Fruit fly (Drosophila melanogaster): Measurements from ENCODE around the gene CG32240.

CG32240 gene

DNA sequence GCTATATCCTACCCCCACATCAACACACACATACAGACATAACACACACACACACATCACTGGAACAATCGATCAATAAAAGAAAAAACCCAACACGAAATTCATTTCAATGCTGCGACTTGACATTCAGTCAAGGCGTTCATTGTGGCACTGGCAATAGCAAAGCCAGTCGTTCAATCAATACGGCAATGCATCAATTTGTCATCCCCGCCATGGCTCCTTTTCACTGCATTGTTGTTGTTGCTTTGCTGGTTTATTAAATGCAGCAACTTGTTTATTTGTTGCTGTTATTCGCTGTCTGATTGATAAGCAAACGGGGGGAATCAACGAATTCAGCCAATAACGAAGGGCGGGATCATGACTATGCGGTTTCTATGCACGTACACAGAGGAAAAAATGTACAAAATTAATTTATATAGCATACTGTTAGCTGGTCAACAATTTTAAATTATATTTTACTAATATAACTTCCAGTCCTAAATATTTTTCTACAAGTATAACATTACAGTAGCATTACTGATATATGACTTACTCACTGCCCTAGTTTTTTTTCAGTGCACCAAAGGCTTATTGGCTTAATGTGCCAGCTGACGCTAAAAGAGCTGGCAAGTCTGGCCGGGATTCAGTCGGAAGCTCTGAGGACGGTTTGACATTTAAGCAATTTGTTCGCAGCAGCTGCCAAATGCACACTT, 5.6 kb downstream of the CG32240 start (continued):
- TF ChIP-seq Hr51 (GFP tag; optimal IDR thresholded peaks at IDR 0.05) (peak in 1 of 2 experiments; percentile 56), CoRest (tag; optimal IDR thresholded peaks at IDR 0.05) (peak; percentile 20), Max (GFP tag; optimal IDR thresholded peaks at IDR 0.05) (no peak), Meics (GFP tag; optimal IDR thresholded peaks at IDR 0.05) (peak; percentile 20), CG13894 (tag; optimal IDR thresholded peaks at IDR 0.05) (no peak), CG7786 (GFP tag; optimal IDR thresholded peaks at IDR 0.05) (no peak), CG5180 (GFP tag; optimal IDR thresholded peaks at IDR 0.05) (no peak), stwl (tag; optimal IDR thresholded peaks at IDR 0.05) (no peak), CG12219 (GFP tag; optimal IDR thresholded peaks at IDR 0.05) (no peak), CG5953 (GFP tag; IDR thresholded peaks at IDR 0.05) (no peak), CG4282 (GFP tag; optimal IDR thresholded peaks at IDR 0.05) (no peak), grn (GFP tag; optimal IDR thresholded peaks at IDR 0.05) (no peak), fd96Cb (tag; optimal IDR thresholded peaks at IDR 0.05) (peak; percentile 10), CG10267 (tag; optimal IDR thresholded peaks at IDR 0.05) (no peak), CHES-1-like (GFP tag; optimal IDR thresholded peaks at IDR 0.05) (no peak), CG18262 (tag; optimal IDR thresholded peaks at IDR 0.05) (peak; percentile 18), Atf3 (GFP tag; optimal IDR thresholded peaks at IDR 0.05) (no peak), CTCF (GFP tag; optimal IDR thresholded peaks at IDR 0.05) (no peak), gfzf (GFP tag; optimal IDR thresholded peaks at IDR 0.05) (no peak), HLH54F (GFP tag; optimal IDR thresholded peaks at IDR 0.05) (no peak), CG4707 (GFP tag; optimal IDR thresholded peaks at IDR 0.05) (no peak), CG8359 (GFP tag; optimal IDR thresholded peaks at IDR 0.05; ENCODE audit: borderline replicate concordance) (no peak), Ada2b (GFP tag; IDR thresholded peaks at IDR 0.05) (peak; percentile 42; the same call in 1 of the 2 replicates), twi (tag; optimal IDR thresholded peaks at IDR 0.05) (no peak), bowl (GFP tag; IDR thresholded peaks at IDR 0.05) (no peak), CG9727 (GFP tag; optimal IDR thresholded peaks at IDR 0.05) (no peak), ase (GFP tag; IDR thresholded peaks at IDR 0.05) (peak; percentile 15; the same call in 1 of the 3 replicates), sr (GFP tag; IDR thresholded peaks at IDR 0.05) (no peak), CG14860 (GFP tag; IDR thresholded peaks at IDR 0.05; ENCODE audit: partially characterized antibody) (no peak), Mes4 (GFP tag; optimal IDR thresholded peaks at IDR 0.05) (no peak), CG17612 (GFP tag; IDR thresholded peaks at IDR 0.05) (no peak), ranshi (GFP tag; IDR thresholded peaks at IDR 0.05) (no peak), CG3281 (GFP tag; optimal IDR thresholded peaks at IDR 0.05) (peak; percentile 9), PHDP (tag; optimal IDR thresholded peaks at IDR 0.05) (no peak), onecut (GFP tag; IDR thresholded peaks at IDR 0.05) (0 out of 2 replicates have a peak, but pooled peaks have one; percentile 8), BtbVII (GFP tag; optimal IDR thresholded peaks at IDR 0.05) (no peak), Ptx1 (GFP tag; IDR thresholded peaks at IDR 0.05) (peak; percentile 64), ssp (GFP tag; IDR thresholded peaks at IDR 0.05) (no peak), Xrp1 (GFP tag; IDR thresholded peaks at IDR 0.05) (peak; percentile 57), ac (GFP tag; optimal IDR thresholded peaks at IDR 0.05) (no peak), nom (GFP tag; optimal IDR thresholded peaks at IDR 0.05) (no peak), Blimp-1 (GFP tag; optimal IDR thresholded peaks at IDR 0.05) (peak; percentile 21), Bteb2 (GFP tag; optimal IDR thresholded peaks at IDR 0.05) (no peak), CG4404 (GFP tag; IDR thresholded peaks at IDR 0.05) (0 out of 2 replicates have a peak, but pooled peaks have one; percentile 8), CG13287 (GFP tag; IDR thresholded peaks at IDR 0.05; ENCODE audit: partially characterized antibody) (no peak), CG6791 (GFP tag; IDR thresholded peaks at IDR 0.05; ENCODE audit: partially characterized antibody) (no peak), Mrtf (GFP tag; IDR thresholded peaks at IDR 0.05) (no peak), MBD-R2 (GFP tag; IDR thresholded peaks at IDR 0.05) (no peak), CG2875 (GFP tag; optimal IDR thresholded peaks at IDR 0.05) (no peak), chn (GFP tag; optimal IDR thresholded peaks at IDR 0.05) (no peak)

All from whole organism, embryonic.